Fruit fly (Drosophila melanogaster) whole organism, wandering third instar larva: ENCODE measurements around the gene CG15892.

Experiments used
- Abd-B ChIP-seq: fragments of >200 bp; optimal IDR thresholded peaks from 2 replicates; lab custom pipeline; 2017; ENCODE audit warnings: missing biosample characterization, missing genetic modification characterization
- CG32264 ChIP-seq: fragments of 200-800 bp; sonication (Bioruptor generic); optimal IDR thresholded peaks from 2 replicates; lab custom pipeline; 2016; ENCODE audit warnings: missing biosample characterization, missing genetic modification characterization
- CG9705 ChIP-seq: fragments of 200-800 bp; sonication (Bioruptor generic); optimal IDR thresholded peaks from 2 replicates; lab custom pipeline; 2018; ENCODE audit warnings: missing biosample characterization, mild to moderate bottlenecking, missing genetic modification characterization
- Dif ChIP-seq: fragments of 200-275, 200-300 bp; sonication (Bioruptor generic); optimal IDR thresholded peaks from 2 replicates; lab custom pipeline; 2018; ENCODE audit warnings: missing biosample characterization, missing genetic modification characterization; ENCODE audit not compliant: partially characterized antibody
- HLH106 ChIP-seq: fragments of 200-800 bp; optimal IDR thresholded peaks from 3 replicates; lab custom pipeline; 2019; ENCODE audit warnings: missing biosample characterization, mild to moderate bottlenecking, missing genetic modification characterization, moderate library complexity
- Hnf4 ChIP-seq: fragments of 200-800 bp; sonication (Bioruptor generic); optimal IDR thresholded peaks from 2 replicates; lab custom pipeline; 2016; ENCODE audit warnings: missing biosample characterization, mild to moderate bottlenecking, missing genetic modification characterization
- Hr78 ChIP-seq: fragments of >200 bp; optimal IDR thresholded peaks from 2 replicates; lab custom pipeline; 2017; ENCODE audit warnings: missing biosample characterization, missing genetic modification characterization
- Hr83 ChIP-seq: fragments of 200-300 bp; sonication (Bioruptor generic); optimal IDR thresholded peaks from 2 replicates; lab custom pipeline; 2016; ENCODE audit warnings: missing biosample characterization, mild to moderate bottlenecking, missing genetic modification characterization, moderate library complexity; ENCODE audit not compliant: poor library complexity, severe bottlenecking
- Jra ChIP-seq: sonication (Bioruptor generic); optimal IDR thresholded peaks from 2 replicates; lab custom pipeline; 2016; ENCODE audit warnings: missing biosample characterization, missing genetic modification characterization
- Mio ChIP-seq: sonication (Bioruptor generic); optimal IDR thresholded peaks from 2 replicates; lab custom pipeline; 2016; ENCODE audit warnings: missing biosample characterization, missing genetic modification characterization
- Myc ChIP-seq: fragments of >200 bp; optimal IDR thresholded peaks from 2 replicates; lab custom pipeline; 2017
- N ChIP-seq: fragments of >200 bp; optimal IDR thresholded peaks from 2 replicates; lab custom pipeline; 2018; ENCODE audit warnings: missing biosample characterization, missing external identifiers, missing genetic modification characterization
- OdsH ChIP-seq: fragments of 200-800 bp; sonication (Bioruptor generic); optimal IDR thresholded peaks from 2 replicates; lab custom pipeline; 2016; ENCODE audit warnings: missing biosample characterization, mild to moderate bottlenecking, missing genetic modification characterization
- Rel ChIP-seq, 2 experiments: fragments of 200-800 bp; sonication (Bioruptor generic) in 1 of 2; optimal IDR thresholded peaks; 2 replicates in 1 of 2; 3 replicates in 1 of 2; lab custom pipeline; 2016 to 2019; ENCODE audit warnings: mild to moderate bottlenecking in 2 of 2, missing biosample characterization in 2 of 2, missing genetic modification characterization in 2 of 2, moderate library complexity in 1 of 2
- Sp1 ChIP-seq: fragments of 200-800 bp; sonication (Bioruptor generic); optimal IDR thresholded peaks from 3 replicates; lab custom pipeline; 2019; ENCODE audit warnings: missing biosample characterization, mild to moderate bottlenecking, missing genetic modification characterization, moderate library complexity
- Vsx2 ChIP-seq: fragments of 200-300, 225-300 bp; sonication (Bioruptor generic); optimal IDR thresholded peaks from 2 replicates; lab custom pipeline; 2018; ENCODE audit warnings: missing biosample characterization, missing genetic modification characterization; ENCODE audit not compliant: partially characterized antibody
- br ChIP-seq: fragments of 200-800 bp; sonication (Bioruptor generic); optimal IDR thresholded peaks from 2 replicates; lab custom pipeline; 2016; ENCODE audit warnings: missing biosample characterization, missing genetic modification characterization
- brk ChIP-seq: fragments of 200-800 bp; sonication (Bioruptor generic); optimal IDR thresholded peaks from 2 replicates; lab custom pipeline; 2016; ENCODE audit warnings: missing biosample characterization, mild to moderate bottlenecking, missing genetic modification characterization
- dl ChIP-seq, 2 experiments: fragments of 175-275, 200-275 bp in 1 of 2; fragments of 200-275 bp in 1 of 2; sonication (Bioruptor generic); optimal IDR thresholded peaks; lab custom pipeline; 2018; ENCODE audit warnings: mild to moderate bottlenecking in 2 of 2, missing biosample characterization in 2 of 2, missing genetic modification characterization in 2 of 2, moderate library complexity in 2 of 2; ENCODE audit not compliant: partially characterized antibody in 2 of 2, insufficient read depth in 1 of 2
- dmrt93B ChIP-seq: fragments of 200-800 bp; sonication (Bioruptor generic); optimal IDR thresholded peaks from 2 replicates; lab custom pipeline; 2018; ENCODE audit warnings: missing biosample characterization, mild to moderate bottlenecking, missing genetic modification characterization
- dsf ChIP-seq: sonication (Bioruptor generic); optimal IDR thresholded peaks from 2 replicates; lab custom pipeline; 2016; ENCODE audit warnings: missing biosample characterization, missing genetic modification characterization, borderline replicate concordance
- ey ChIP-seq: fragments of 200-800 bp; sonication (Bioruptor generic); optimal IDR thresholded peaks from 2 replicates; lab custom pipeline; 2016; ENCODE audit warnings: missing biosample characterization, missing genetic modification characterization
- foxo ChIP-seq, 2 experiments: fragments of 200-800 bp; sonication (Bioruptor generic); optimal IDR thresholded peaks; 2 replicates in 1 of 2; 3 replicates in 1 of 2; lab custom pipeline; 2016 to 2017; ENCODE audit warnings: missing biosample characterization in 2 of 2, missing genetic modification characterization in 2 of 2
- fru ChIP-seq: fragments of 200-800 bp; sonication (Bioruptor generic); optimal IDR thresholded peaks from 3 replicates; lab custom pipeline; 2016; ENCODE audit warnings: missing biosample characterization, mild to moderate bottlenecking, missing genetic modification characterization
- h ChIP-seq: fragments of 200-800 bp; sonication (Bioruptor generic); optimal IDR thresholded peaks from 3 replicates; lab custom pipeline; 2016; ENCODE audit warnings: missing biosample characterization, mild to moderate bottlenecking, missing genetic modification characterization
- jim ChIP-seq: fragments of 175-275, 200-325 bp; sonication (Bioruptor generic); optimal IDR thresholded peaks from 2 replicates; lab custom pipeline; 2016; ENCODE audit warnings: missing biosample characterization, mild to moderate bottlenecking, missing genetic modification characterization
- pan ChIP-seq: fragments of >200 bp; optimal IDR thresholded peaks from 2 replicates; lab custom pipeline; 2017
- psq ChIP-seq: fragments of 200-800 bp; sonication (Bioruptor generic); optimal IDR thresholded peaks from 3 replicates; lab custom pipeline; 2017; ENCODE audit warnings: missing biosample characterization, mild to moderate bottlenecking, missing genetic modification characterization, moderate library complexity
- rgr ChIP-seq: fragments of 200-800 bp; sonication (Bioruptor generic); optimal IDR thresholded peaks from 3 replicates; lab custom pipeline; 2016; ENCODE audit warnings: missing biosample characterization, mild to moderate bottlenecking, missing genetic modification characterization
- sage ChIP-seq: fragments of 200-800 bp; sonication (Bioruptor generic); optimal IDR thresholded peaks from 2 replicates; lab custom pipeline; 2016; ENCODE audit warnings: missing biosample characterization, mild to moderate bottlenecking, missing genetic modification characterization
- sv ChIP-seq: fragments of 200-800 bp; sonication (Bioruptor generic); optimal IDR thresholded peaks from 3 replicates; lab custom pipeline; 2016; ENCODE audit warnings: missing biosample characterization, missing genetic modification characterization
- woc ChIP-seq: sonication (Bioruptor generic); optimal IDR thresholded peaks from 2 replicates; lab custom pipeline; 2016; ENCODE audit warnings: missing biosample characterization, mild to moderate bottlenecking, missing genetic modification characterization

CG15892 gene

dm6 chrX:6291083-6291699 lies 3.0 kb downstream of the CG15892 start, which contains the start of the genes Rpt4 and mldr:
Rpt4 (minus strand) TSS chrX:6291245.
mldr (plus strand) TSS chrX:6291303.
- TF ChIP-seq Hr83, result peak; percentile 5
- TF ChIP-seq Sp1, result peak; percentile 18
- TF ChIP-seq Abd-B (GFP tag; lab: Kevin White, UChicago), result no peak
- TF ChIP-seq Rel (GFP tag; optimal IDR thresholded peaks at IDR 0.05; lab: Kevin White, UChicago), result no peak
- peak; percentile 53 for TF ChIP-seq Rel (tag; optimal IDR thresholded peaks at IDR 0.05; lab: Kevin White, UChicago)

DNA sequence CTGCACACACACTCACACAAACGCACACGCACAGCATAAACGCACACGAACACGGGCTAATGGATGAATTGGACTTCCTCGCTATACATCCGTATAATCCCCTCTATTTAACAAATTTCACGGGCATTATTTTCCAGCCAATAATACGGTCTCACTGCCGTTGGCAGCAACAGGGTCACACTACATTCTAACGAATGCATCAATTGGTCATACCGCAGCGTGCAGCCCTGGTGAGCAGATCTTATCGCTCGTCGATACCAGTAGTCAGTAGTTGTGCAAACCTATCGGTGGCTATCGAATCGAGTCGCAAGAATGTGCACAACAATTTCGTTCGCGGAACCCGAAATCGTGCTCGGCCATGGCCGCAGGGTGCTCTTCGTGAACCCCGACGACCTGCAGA lies 6.3 kb downstream of the CG15892 start, which contains the start of the genes Top3beta and wuho:
TSS of gene Top3beta (minus strand) at position 149 of the 400 bp plus-strand sequence.
TSS of gene wuho (plus strand) at position 259 of the 400 bp plus-strand sequence.
- no peak for TF ChIP-seq Hnf4
- TF ChIP-seq Hr83, result peak; percentile 1
- TF ChIP-seq ey (GFP tag; lab: Kevin White, UChicago), result peak; percentile 37
- no peak for TF ChIP-seq jim (GFP tag; lab: Kevin White, UChicago)
- TF ChIP-seq dmrt93B, result no peak
- TF ChIP-seq psq (GFP tag; lab: Kevin White, UChicago), result peak; percentile 19
- peak; percentile 22 for TF ChIP-seq Dif
- TF ChIP-seq rgr (GFP tag; lab: Kevin White, UChicago), result peak; percentile 68
- TF ChIP-seq Sp1, result peak; percentile 44
- TF ChIP-seq OdsH (GFP tag; lab: Kevin White, UChicago), result peak; percentile 29
- peak; percentile 63 for TF ChIP-seq h
- no peak for TF ChIP-seq CG9705 (GFP tag; lab: Kevin White, UChicago)
- no peak for TF ChIP-seq fru (GFP tag; lab: Kevin White, UChicago)
- TF ChIP-seq Jra, result no peak
- peak; percentile 41 for TF ChIP-seq HLH106 (tag; lab: Kevin White, UChicago)
- no peak for TF ChIP-seq Mio
- TF ChIP-seq CG32264 (GFP tag; lab: Kevin White, UChicago), result no peak
- no peak for TF ChIP-seq Hr78 (GFP tag; lab: Kevin White, UChicago)
- TF ChIP-seq dl (GFP tag; optimal IDR thresholded peaks at IDR 0.05; lab: Kevin White, UChicago; ENCODE audit: insufficient read depth in 1 of 2, partially characterized antibody in 2 of 2), result no peak
- no peak for TF ChIP-seq pan (lab: Kevin White, UChicago)
- TF ChIP-seq Rel (GFP tag; optimal IDR thresholded peaks at IDR 0.05; lab: Kevin White, UChicago), result no peak
- TF ChIP-seq Rel (tag; optimal IDR thresholded peaks at IDR 0.05; lab: Kevin White, UChicago), result peak; percentile 99
- TF ChIP-seq Myc (lab: Kevin White, UChicago), result peak; percentile 24
- TF ChIP-seq sv, result peak; percentile 16
- TF ChIP-seq dsf, result no peak
- no peak for TF ChIP-seq Vsx2 (GFP tag; lab: Kevin White, UChicago)

- TF ChIP-seq dl (GFP tag; optimal IDR thresholded peaks at IDR 0.05; lab: Kevin White, UChicago; ENCODE audit: insufficient read depth in 1 of 2, partially characterized antibody in 2 of 2), result no peak
- TF ChIP-seq Rel (GFP tag; optimal IDR thresholded peaks at IDR 0.05; lab: Kevin White, UChicago), result no peak
- TF ChIP-seq Rel (tag; optimal IDR thresholded peaks at IDR 0.05; lab: Kevin White, UChicago), result peak; percentile 43
Observed at dm6 chrX:6283470-6283869, 10.7 kb downstream of the CG15892 start, which contains the start of gene CG11700. CG11700 (minus strand) TSS chrX:6283575.

- peak; percentile 46 for TF ChIP-seq Hr83
- TF ChIP-seq dl (GFP tag; optimal IDR thresholded peaks at IDR 0.05; lab: Kevin White, UChicago; ENCODE audit: insufficient read depth in 1 of 2, partially characterized antibody in 2 of 2), result no peak
Observed at dm6 chrX:6279629-6280073, 14.5 kb downstream of the CG15892 start, which contains the start of gene Ubi-p5E. Ubi-p5E (minus strand) TSS chrX:6279647.

DNA sequence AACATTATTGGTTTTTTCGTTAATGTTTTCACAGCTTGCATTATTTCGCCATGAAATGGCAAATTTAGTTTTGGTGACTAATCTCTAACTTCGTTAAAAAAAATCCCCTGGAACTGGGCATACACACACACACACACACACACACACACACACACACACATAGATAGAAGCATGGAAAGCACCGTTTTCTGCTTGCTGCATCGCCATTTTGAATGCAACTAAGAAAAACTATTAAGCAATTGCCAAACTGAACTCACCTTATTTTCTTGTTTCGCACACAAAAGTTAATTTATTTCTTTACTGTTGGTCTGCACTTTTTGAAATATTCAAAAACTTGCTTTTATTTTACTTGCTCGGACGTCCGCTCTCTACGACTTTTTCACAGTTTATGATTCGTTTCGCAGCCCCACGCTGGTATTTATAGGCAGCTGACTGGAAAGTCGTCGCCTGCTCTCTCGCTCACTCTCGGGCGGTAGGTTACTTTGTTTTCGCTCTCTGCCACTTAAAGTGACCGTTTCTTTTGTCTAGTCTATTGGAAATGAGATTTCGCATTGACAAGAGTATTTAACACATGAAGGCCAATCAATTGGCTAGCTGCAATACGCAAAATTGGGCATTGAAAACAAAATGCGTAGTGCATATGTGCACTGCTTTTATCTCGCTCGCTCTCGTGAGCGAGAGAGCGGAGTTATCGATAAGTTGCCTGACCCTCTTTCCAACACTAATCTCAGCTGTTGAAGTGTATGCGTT lies 15.1 kb downstream of the CG15892 start:
- TF ChIP-seq psq (GFP tag; lab: Kevin White, UChicago), result no peak
- TF ChIP-seq Hr83, result peak; percentile 60
- no peak for TF ChIP-seq pan (lab: Kevin White, UChicago)
- TF ChIP-seq sv, result peak; percentile 11
- peak; percentile 54 for TF ChIP-seq Sp1
- peak; percentile 9 for TF ChIP-seq fru (GFP tag; lab: Kevin White, UChicago)
- TF ChIP-seq woc, result peak; percentile 5
- TF ChIP-seq Rel (GFP tag; optimal IDR thresholded peaks at IDR 0.05; lab: Kevin White, UChicago), result no peak
- TF ChIP-seq Rel (tag; optimal IDR thresholded peaks at IDR 0.05; lab: Kevin White, UChicago), result peak; percentile 98
- no peak for TF ChIP-seq jim (GFP tag; lab: Kevin White, UChicago)
- TF ChIP-seq foxo (GFP tag; optimal IDR thresholded peaks at IDR 0.05; lab: Kevin White, UChicago), result peak in 1 of 2 experiments; percentile 24
- TF ChIP-seq dsf, result no peak
- peak; percentile 6 for TF ChIP-seq OdsH (GFP tag; lab: Kevin White, UChicago)
- no peak for TF ChIP-seq brk (GFP tag; lab: Kevin White, UChicago)
- no peak for TF ChIP-seq Abd-B (GFP tag; lab: Kevin White, UChicago)
- peak; percentile 43 for TF ChIP-seq h
- peak; percentile 50 for TF ChIP-seq br
- TF ChIP-seq dl (GFP tag; optimal IDR thresholded peaks at IDR 0.05; lab: Kevin White, UChicago; ENCODE audit: insufficient read depth in 1 of 2, partially characterized antibody in 2 of 2), result no peak
- peak; percentile 22 for TF ChIP-seq rgr (GFP tag; lab: Kevin White, UChicago)
- TF ChIP-seq sage (GFP tag; lab: Kevin White, UChicago), result no peak
- TF ChIP-seq Hnf4, result no peak
- no peak for TF ChIP-seq N (GFP tag; lab: Kevin White, UChicago)
- no peak for TF ChIP-seq Hr78 (GFP tag; lab: Kevin White, UChicago)
- TF ChIP-seq Dif, result peak; percentile 12
